Fruit fly (Drosophila melanogaster) whole organism, embryonic: ENCODE measurements around the gene CG8135.
A peak's percentile ranks its signal among the peaks of the same experiment; 100 is the strongest.

Source experiments
- Atf6 ChIP-seq: fragments of 200-800 bp; sonication (Bioruptor generic); IDR thresholded peaks from 2 replicates; pipeline ENCODE4 v1.3.6; 2022; ENCODE audit warnings: missing biosample characterization, missing genetic modification characterization
- CG10267 ChIP-seq: fragments of 200-800 bp; sonication (Bioruptor generic); optimal IDR thresholded peaks from 2 replicates; lab custom pipeline; 2018; ENCODE audit warnings: missing biosample characterization, mild to moderate bottlenecking, missing genetic modification characterization, moderate library complexity
- CG10543 ChIP-seq: fragments of 200-800 bp; sonication (Bioruptor generic); optimal IDR thresholded peaks from 3 replicates; lab custom pipeline; 2017; ENCODE audit warnings: missing biosample characterization, mild to moderate bottlenecking, missing genetic modification characterization, moderate library complexity
- CG11456 ChIP-seq: fragments of 200-800 bp; sonication (Bioruptor generic); IDR thresholded peaks from 3 replicates; pipeline ENCODE4 v1.3.6; 2022; ENCODE audit warnings: missing biosample characterization, missing genetic modification characterization
- CG1233 ChIP-seq: fragments of 200-800 bp; sonication (Bioruptor generic); optimal IDR thresholded peaks from 4 replicates; lab custom pipeline; 2018; ENCODE audit warnings: missing biosample characterization, mild to moderate bottlenecking, missing genetic modification characterization
- CG12769 ChIP-seq: fragments of 200-800 bp; sonication (Bioruptor generic); optimal IDR thresholded peaks from 2 replicates; lab custom pipeline; 2019; ENCODE audit warnings: missing biosample characterization, mild to moderate bottlenecking, missing genetic modification characterization, moderate library complexity
- CG13894 ChIP-seq: fragments of 200-800 bp; sonication (Bioruptor generic); optimal IDR thresholded peaks from 3 replicates; lab custom pipeline; 2018; ENCODE audit warnings: missing biosample characterization, mild to moderate bottlenecking, missing genetic modification characterization, moderate library complexity
- CG14014 ChIP-seq: fragments of 200-800 bp; sonication (Bioruptor generic); IDR thresholded peaks from 2 replicates; pipeline ENCODE4 v1.3.6; 2022; ENCODE audit warnings: missing biosample characterization, missing genetic modification characterization
- CG14050 ChIP-seq: fragments of 200-800 bp; sonication (Bioruptor generic); IDR thresholded peaks from 3 replicates; pipeline ENCODE4 v1.3.6; 2022; ENCODE audit warnings: missing biosample characterization, missing genetic modification characterization
- CG14965 ChIP-seq: fragments of 200-800 bp; sonication (Bioruptor generic); optimal IDR thresholded peaks from 2 replicates; lab custom pipeline; 2016; ENCODE audit warnings: missing biosample characterization, missing genetic modification characterization, borderline replicate concordance
- CG17186 ChIP-seq: fragments of 200-800 bp; sonication (Bioruptor generic); optimal IDR thresholded peaks from 3 replicates; lab custom pipeline; 2017; ENCODE audit warnings: missing biosample characterization, missing genetic modification reagents, missing genetic modification characterization
- CG17359 ChIP-seq: fragments of 200-800 bp; sonication (Bioruptor generic); optimal IDR thresholded peaks from 3 replicates; lab custom pipeline; 2018; ENCODE audit warnings: missing biosample characterization, mild to moderate bottlenecking, missing genetic modification characterization, moderate library complexity
- CG17385 ChIP-seq: fragments of 200-800 bp; sonication (Bioruptor generic); optimal IDR thresholded peaks from 3 replicates; lab custom pipeline; 2018; ENCODE audit warnings: missing biosample characterization, mild to moderate bottlenecking, missing genetic modification characterization
- CG17612 ChIP-seq: fragments of 200-800 bp; sonication (Bioruptor generic); IDR thresholded peaks from 2 replicates; pipeline ENCODE4 v1.3.6; 2022; ENCODE audit warnings: missing biosample characterization, missing genetic modification characterization
- CG32767 ChIP-seq: fragments of 200-800 bp; sonication (Bioruptor generic); IDR thresholded peaks from 2 replicates; pipeline ENCODE4 v1.3.6; 2022; ENCODE audit warnings: missing biosample characterization, missing genetic modification characterization
- CG4404 ChIP-seq: fragments of 200-800 bp; sonication (Bioruptor generic); IDR thresholded peaks from 2 replicates; pipeline ENCODE4 v1.3.6; 2022; ENCODE audit warnings: missing biosample characterization, missing genetic modification characterization
- CTCF ChIP-seq: fragments of 200-800 bp; sonication (Bioruptor generic); optimal IDR thresholded peaks from 2 replicates; lab custom pipeline; 2017; ENCODE audit warnings: missing biosample characterization, mild to moderate bottlenecking, missing genetic modification characterization, moderate library complexity
- Chrac-16 ChIP-seq: fragments of 200-800 bp; sonication (Bioruptor generic); optimal IDR thresholded peaks from 3 replicates; lab custom pipeline; 2016; ENCODE audit warnings: missing biosample characterization, missing genetic modification characterization
- Dll ChIP-seq: fragments of 200-800 bp; sonication (Bioruptor generic); IDR thresholded peaks from 4 replicates; pipeline ENCODE4 v1.3.6; 2022; ENCODE audit warnings: missing biosample characterization, missing genetic modification characterization; ENCODE audit not compliant: partially characterized antibody
- Dref ChIP-seq: fragments of 200-800 bp; sonication (Bioruptor generic); IDR thresholded peaks from 2 replicates; pipeline ENCODE4 v1.3.6; 2022; ENCODE audit warnings: missing biosample characterization, missing genetic modification characterization
- ERR ChIP-seq: fragments of 200-800 bp; sonication (Bioruptor generic); optimal IDR thresholded peaks from 2 replicates; lab custom pipeline; 2016; ENCODE audit warnings: missing biosample characterization, missing genetic modification characterization
- Fer2 ChIP-seq: fragments of 200-800 bp; sonication (Bioruptor generic); optimal IDR thresholded peaks from 2 replicates; lab custom pipeline; 2018; ENCODE audit warnings: missing biosample characterization, mild to moderate bottlenecking, missing genetic modification characterization, moderate library complexity
- HLH3B ChIP-seq: fragments of 200-800 bp; sonication (Bioruptor generic); IDR thresholded peaks from 2 replicates; pipeline ENCODE4 v1.3.6; 2022; ENCODE audit warnings: missing biosample characterization, missing genetic modification characterization
- Lhr ChIP-seq: fragments of 200-800 bp; sonication (Bioruptor generic); optimal IDR thresholded peaks from 3 replicates; lab custom pipeline; 2017; ENCODE audit warnings: mild to moderate bottlenecking, missing biosample characterization, missing genetic modification reagents, missing genetic modification characterization
- Lpt ChIP-seq: fragments of >200 bp; optimal IDR thresholded peaks from 2 replicates; lab custom pipeline; 2018; ENCODE audit warnings: missing biosample characterization, missing genetic modification characterization
- NfI ChIP-seq: fragments of 200-800 bp; sonication (Bioruptor generic); optimal IDR thresholded peaks from 3 replicates; lab custom pipeline; 2018; ENCODE audit warnings: missing biosample characterization, mild to moderate bottlenecking, missing genetic modification characterization, moderate library complexity
- Rx ChIP-seq: fragments of 200-800 bp; sonication (Bioruptor generic); IDR thresholded peaks from 2 replicates; pipeline ENCODE4 v1.3.6; 2022; ENCODE audit warnings: missing biosample characterization, missing genetic modification characterization
- Side ChIP-seq: fragments of 200-800 bp; sonication (Bioruptor generic); optimal IDR thresholded peaks from 2 replicates; lab custom pipeline; 2016; ENCODE audit warnings: missing biosample characterization, missing genetic modification characterization
- Ssrp ChIP-seq: fragments of 200-800 bp; sonication (Bioruptor generic); optimal IDR thresholded peaks from 2 replicates; lab custom pipeline; 2018; ENCODE audit warnings: missing biosample characterization, mild to moderate bottlenecking, missing genetic modification characterization, moderate library complexity
- Taf1 ChIP-seq: fragments of 200-800 bp; sonication (Bioruptor generic); IDR thresholded peaks from 2 replicates; pipeline ENCODE4 v1.3.6; 2022; ENCODE audit warnings: missing biosample characterization, missing genetic modification characterization
- Xrp1 ChIP-seq: fragments of 200-800 bp; sonication (Bioruptor generic); IDR thresholded peaks from 2 replicates; pipeline ENCODE4 v1.3.6; 2022; ENCODE audit warnings: missing biosample characterization, missing genetic modification characterization
- al ChIP-seq: fragments of 200-800 bp; sonication (Bioruptor generic); IDR thresholded peaks from 2 replicates; pipeline ENCODE4 v1.3.6; 2022; ENCODE audit warnings: missing biosample characterization, missing genetic modification characterization
- cato ChIP-seq: fragments of 200-800 bp; sonication (Bioruptor generic); optimal IDR thresholded peaks from 2 replicates; lab custom pipeline; 2016; ENCODE audit warnings: missing biosample characterization, missing genetic modification characterization, borderline replicate concordance
- dimm ChIP-seq: fragments of 200-800 bp; sonication (Bioruptor generic); IDR thresholded peaks from 2 replicates; pipeline ENCODE4 v1.3.6; 2022; ENCODE audit warnings: missing biosample characterization, missing genetic modification characterization
- her ChIP-seq: fragments of 200-800 bp; sonication (Bioruptor generic); optimal IDR thresholded peaks from 2 replicates; lab custom pipeline; 2016; ENCODE audit warnings: missing biosample characterization, missing genetic modification characterization
- klu ChIP-seq: fragments of 200-800 bp; sonication (Bioruptor generic); IDR thresholded peaks from 2 replicates; pipeline ENCODE4 v1.3.6; 2022; ENCODE audit warnings: missing biosample characterization, missing genetic modification characterization
- kni ChIP-seq: fragments of 200-800 bp; sonication (Bioruptor generic); optimal IDR thresholded peaks from 3 replicates; lab custom pipeline; 2017; ENCODE audit warnings: mild to moderate bottlenecking, missing biosample characterization, missing genetic modification reagents, missing genetic modification characterization
- mam ChIP-seq: fragments of 200-800 bp; sonication (Bioruptor generic); optimal IDR thresholded peaks from 3 replicates; lab custom pipeline; 2016; ENCODE audit warnings: missing biosample characterization, missing genetic modification characterization
- nerfin-1 ChIP-seq: fragments of 200-800 bp; sonication (Bioruptor generic); optimal IDR thresholded peaks from 3 replicates; lab custom pipeline; 2019; ENCODE audit warnings: missing biosample characterization, mild to moderate bottlenecking, missing genetic modification characterization, moderate library complexity
- nerfin-2 ChIP-seq: fragments of 200-800 bp; sonication (Bioruptor generic); IDR thresholded peaks from 2 replicates; pipeline ENCODE4 v1.3.6; 2022; ENCODE audit warnings: missing biosample characterization, missing genetic modification characterization; ENCODE audit not compliant: partially characterized antibody
- peb ChIP-seq: fragments of 200-800 bp; sonication (Bioruptor generic); IDR thresholded peaks from 2 replicates; pipeline ENCODE4 v1.3.6; 2022; ENCODE audit warnings: missing biosample characterization, missing genetic modification characterization
- ro ChIP-seq: fragments of 200-800 bp; sonication (Bioruptor generic); IDR thresholded peaks from 2 replicates; pipeline ENCODE4 v1.3.6; 2022; ENCODE audit warnings: missing biosample characterization, missing genetic modification characterization
- run ChIP-seq: fragments of 200-800 bp; sonication (Bioruptor generic); optimal IDR thresholded peaks from 3 replicates; lab custom pipeline; 2018; ENCODE audit warnings: missing biosample characterization, mild to moderate bottlenecking, missing genetic modification characterization
- sens-2 ChIP-seq: fragments of 200-800 bp; sonication (Bioruptor generic); IDR thresholded peaks from 2 replicates; pipeline ENCODE4 v1.3.6; 2022; ENCODE audit warnings: missing biosample characterization, missing genetic modification characterization
- sim ChIP-seq: fragments of 200-800 bp; sonication (Bioruptor generic); IDR thresholded peaks from 2 replicates; pipeline ENCODE4 v1.3.6; 2022; ENCODE audit warnings: missing biosample characterization, missing genetic modification characterization
- sisA ChIP-seq: fragments of 200-800 bp; sonication (Bioruptor generic); IDR thresholded peaks from 2 replicates; pipeline ENCODE4 v1.3.6; 2022; ENCODE audit warnings: missing biosample characterization, missing genetic modification characterization
- tna ChIP-seq: fragments of 200-800 bp; sonication (Bioruptor generic); IDR thresholded peaks from 2 replicates; pipeline ENCODE4 v1.3.6; 2022; ENCODE audit warnings: missing biosample characterization, missing genetic modification characterization; ENCODE audit not compliant: partially characterized antibody
- twi ChIP-seq: fragments of 200-800 bp; optimal IDR thresholded peaks from 2 replicates; lab custom pipeline; 2019; ENCODE audit warnings: missing biosample characterization, mild to moderate bottlenecking, missing genetic modification characterization, moderate library complexity
- usp ChIP-seq: fragments of >200 bp; optimal IDR thresholded peaks from 2 replicates; lab custom pipeline; 2017; ENCODE audit warnings: missing biosample characterization, missing genetic modification characterization
- vnd ChIP-seq: fragments of 200-800 bp; sonication (Bioruptor generic); IDR thresholded peaks from 3 replicates; pipeline ENCODE4 v1.3.6; 2022; ENCODE audit warnings: missing biosample characterization, missing genetic modification characterization; ENCODE audit not compliant: partially characterized antibody
- yki ChIP-seq: fragments of >200 bp; optimal IDR thresholded peaks from 3 replicates; lab custom pipeline; 2018
- z ChIP-seq: fragments of 200-800 bp; sonication (Bioruptor generic); IDR thresholded peaks from 3 replicates; pipeline ENCODE4 v1.3.6; 2022; ENCODE audit warnings: missing biosample characterization, missing genetic modification characterization

CG8135 gene

dm6 chr3R:9404104-9404512 is at the start of gene CG8135, which contains the start of the genes CG9356 and BBIP1 (continued):
- TF ChIP-seq z (GFP tag; lab: Robert Waterston, UW) (no peak), NfI (peak; percentile 72), CG13894 (no peak), CG17359 (tag; lab: Kevin White, UChicago) (peak; percentile 79), CG32767 (GFP tag; lab: Robert Waterston, UW) (no peak), kni (peak; percentile 82), al (GFP tag; lab: Robert Waterston, UW) (peak; percentile 28; the same call in 1 of the 2 replicates), CTCF (GFP tag; lab: Kevin White, UChicago) (peak; percentile 2), tna (GFP tag; lab: Robert Waterston, UW) (no peak), CG14965 (GFP tag; lab: Kevin White, UChicago) (no peak), dimm (no peak), sisA (peak; percentile 71), yki (lab: Kevin White, UChicago) (no peak), cato (GFP tag; lab: Kevin White, UChicago) (peak; percentile 68), CG17385 (GFP tag; lab: Kevin White, UChicago) (no peak), Rx (GFP tag; lab: Robert Waterston, UW) (peak; percentile 71), Xrp1 (GFP tag; lab: Robert Waterston, UW) (peak; percentile 75), sens-2 (GFP tag; lab: Robert Waterston, UW) (no peak; the same call in 1 of the 2 replicates), peb (no peak), Fer2 (tag; lab: Kevin White, UChicago) (peak; percentile 44), CG12769 (tag; lab: Kevin White, UChicago) (no peak), twi (tag; lab: Kevin White, UChicago) (peak; percentile 36), Dref (GFP tag; lab: Robert Waterston, UW) (peak; percentile 43), ro (GFP tag; lab: Robert Waterston, UW) (no peak), CG4404 (GFP tag; lab: Robert Waterston, UW) (peak; percentile 37; the same call in 1 of the 2 replicates), usp (GFP tag; lab: Kevin White, UChicago) (no peak), Dll (peak; percentile 63; the same call in 3 of the 4 replicates), CG1233 (GFP tag; lab: Kevin White, UChicago) (peak; percentile 2), Ssrp (tag; lab: Kevin White, UChicago) (peak; percentile 45), nerfin-1 (tag; lab: Kevin White, UChicago) (peak; percentile 54), CG14050 (GFP tag; lab: Robert Waterston, UW) (peak; percentile 41; the same call in 2 of the 3 replicates), CG17186 (peak; percentile 82), Taf1 (GFP tag; lab: Robert Waterston, UW) (no peak), run (no peak), Lhr (GFP tag; lab: Kevin White, UChicago) (peak; percentile 84), nerfin-2 (GFP tag; lab: Robert Waterston, UW) (no peak), vnd (no peak), sim (GFP tag; lab: Robert Waterston, UW) (no peak), CG10543 (peak; percentile 50), CG14014 (GFP tag; lab: Robert Waterston, UW) (no peak), Chrac-16 (GFP tag; lab: Kevin White, UChicago) (peak; percentile 85), Atf6 (GFP tag; lab: Robert Waterston, UW) (peak; percentile 69), CG17612 (GFP tag; lab: Robert Waterston, UW) (no peak), klu (GFP tag; lab: Robert Waterston, UW) (peak; percentile 73; the same call in 1 of the 2 replicates), ERR (GFP tag; lab: Kevin White, UChicago) (peak; percentile 82), Lpt (no peak), HLH3B (GFP tag; lab: Robert Waterston, UW) (peak; percentile 59; the same call in 1 of the 2 replicates), mam (peak; percentile 86), Side (peak; percentile 80), CG11456 (peak; percentile 75), her (peak; percentile 50), CG10267 (peak; percentile 99)
